Worm (Caenorhabditis elegans) whole organism, early embryonic: ENCODE data around the gene srh-140.

Source experiments
- B0310.2 ChIP-seq: sonication (generic microtip); optimal IDR thresholded peaks from 2 replicates; lab custom pipeline; 2016; ENCODE audit warnings: mild to moderate bottlenecking, missing genetic modification characterization, missing compliant biosample characterization
- F13C5.2 ChIP-seq: sonication (generic microtip); optimal IDR thresholded peaks from 2 replicates; lab custom pipeline; 2017; ENCODE audit warnings: mild to moderate bottlenecking, missing genetic modification characterization, inconsistent platforms, missing compliant biosample characterization
- ama-1 ChIP-seq: fragments of 150-350 bp; optimal IDR thresholded peaks from 2 replicates; lab custom pipeline; 2014
- ceh-36 ChIP-seq: sonication (generic microtip); optimal IDR thresholded peaks from 2 replicates; lab custom pipeline; 2016; ENCODE audit warnings: missing genetic modification characterization, inconsistent platforms, missing compliant biosample characterization
- ets-7 ChIP-seq: sonication (generic microtip); optimal IDR thresholded peaks from 2 replicates; lab custom pipeline; 2016; ENCODE audit warnings: missing genotype, missing genetic modification characterization, missing compliant biosample characterization
- flt-1 ChIP-seq: fragments of 200-800 bp; sonication (Bioruptor generic); IDR thresholded peaks from 2 replicates; pipeline ENCODE4 v1.3.6; 2022; ENCODE audit warnings: missing genetic modification characterization, missing compliant biosample characterization
- hmg-4 ChIP-seq: fragments of 200-800 bp; sonication (Bioruptor generic); optimal IDR thresholded peaks from 2 replicates; lab custom pipeline; 2018; ENCODE audit warnings: mild to moderate bottlenecking, missing genetic modification characterization, missing compliant biosample characterization

ce11 chrV:15718562-15718961, 3.4 kb upstream of the srh-140 start, which contains the start of gene Y6E2A.5:
- TF ChIP-seq ama-1 (no peak), B0310.2 (no peak), F13C5.2 (no peak), hmg-4 (GFP tag; lab: Kevin White, UChicago) (no peak), ceh-36 (no peak), flt-1 (GFP tag; lab: Robert Waterston, UW) (no peak), ets-7 (tag; lab: Kevin White, UChicago) (no peak)
